Worm (Caenorhabditis elegans) whole organism, midembryonic: ENCODE results near the gene zag-1.

Experiments used
- T22C8.4 ChIP-seq: fragments of 200-800 bp; sonication (Bioruptor generic); IDR thresholded peaks from 2 replicates; pipeline ENCODE4 v1.3.6; 2022; ENCODE audit warnings: missing genetic modification characterization, missing compliant biosample characterization
- flt-1 ChIP-seq: fragments of 200-800 bp; sonication (Bioruptor generic); IDR thresholded peaks from 2 replicates; pipeline ENCODE4 v1.3.6; 2022; ENCODE audit warnings: missing genetic modification characterization, missing compliant biosample characterization
- klf-2 ChIP-seq: fragments of 200-800 bp; sonication (Bioruptor generic); conservative IDR thresholded peaks from 2 replicates; pipeline ENCODE4 v1.3.6; 2022; ENCODE audit warnings: missing genetic modification reagents, missing genetic modification characterization, missing compliant biosample characterization
- med-1 ChIP-seq: sonication (generic microtip); optimal IDR thresholded peaks from 2 replicates; lab custom pipeline; 2017; ENCODE audit warnings: missing genetic modification characterization, mild to moderate bottlenecking, missing compliant biosample characterization, antibody characterized with exemption, missing genetic modification reagents; ENCODE audit not compliant: insufficient read depth
- ztf-29 ChIP-seq: fragments of 200-800 bp; sonication (Bioruptor generic); IDR thresholded peaks from 2 replicates; pipeline ENCODE4 v1.3.6; 2022; ENCODE audit warnings: missing genetic modification reagents, missing genetic modification characterization, missing compliant biosample characterization

DNA sequence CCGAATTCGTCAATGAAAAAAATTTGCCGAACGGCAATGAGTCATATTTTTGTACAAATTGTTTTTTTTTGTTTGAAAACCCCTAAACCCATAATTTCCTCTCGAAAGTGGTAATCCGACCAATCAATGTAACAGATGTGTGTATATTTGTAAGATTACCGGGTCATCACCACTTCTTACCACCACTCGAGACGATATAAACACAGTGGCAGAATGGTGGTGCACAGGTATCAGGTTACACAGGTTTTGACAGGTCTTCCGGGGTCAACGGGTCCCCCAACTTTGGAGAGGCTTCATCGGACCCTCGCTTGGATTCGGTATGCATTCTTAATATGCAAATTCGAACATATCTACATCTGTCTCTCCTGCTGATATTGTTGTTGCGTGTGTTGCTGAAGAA, 17.0 kb upstream of the zag-1 start:
- TF ChIP-seq ztf-29 (no peak), flt-1 (GFP tag; lab: Robert Waterston, UW) (no peak), T22C8.4 (GFP tag; lab: Robert Waterston, UW) (no peak), med-1 (GFP tag; lab: Kevin White, UChicago) (no peak), klf-2 (GFP tag; lab: Robert Waterston, UW) (no peak)
